Worm (Caenorhabditis elegans) whole organism, dauer: ENCODE measurements around the gene cdk-5.
"Not testable (repeated sequence)": the region's sequence is repeated elsewhere in the genome, so short reads cannot be mapped to it uniquely, and the experiment has no call there.

Source experiments
- unc-62 ChIP-seq: sonication (generic microtip); optimal IDR thresholded peaks from 2 replicates; lab custom pipeline; 2017; ENCODE audit warnings: missing biosample characterization, missing genetic modification reagents, missing genetic modification characterization

cdk-5 gene

DNA sequence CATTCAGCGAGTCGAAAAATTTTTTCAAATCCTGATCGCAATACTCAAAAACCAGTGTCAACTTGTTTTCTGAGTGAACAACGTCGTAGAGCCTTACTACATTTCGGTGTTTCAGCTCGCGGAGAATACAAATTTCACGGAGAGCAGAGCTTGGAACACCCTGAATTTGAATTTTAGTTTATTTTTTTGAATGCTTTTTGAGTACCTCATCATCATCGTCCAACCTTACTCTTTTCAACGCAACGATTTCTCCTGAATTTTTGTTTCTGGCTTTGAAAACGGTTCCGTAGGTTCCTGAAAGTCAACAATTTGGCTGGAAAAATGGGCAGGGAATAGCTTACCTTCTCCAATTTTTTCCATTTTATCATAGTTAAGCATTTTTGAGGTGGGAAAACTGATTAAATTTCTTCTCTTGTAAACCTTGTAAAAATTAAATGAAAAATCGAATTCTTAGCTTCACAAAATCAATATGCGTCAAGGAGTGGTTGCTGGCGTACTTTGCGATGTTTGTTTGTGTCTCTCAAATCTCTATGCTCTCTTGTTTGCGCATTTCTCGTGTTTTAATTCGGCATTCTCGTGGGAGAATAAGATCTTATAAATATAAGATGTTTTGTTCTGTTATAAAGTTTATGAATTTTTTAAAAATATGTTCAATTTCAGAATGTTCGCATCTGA, at the start of gene cdk-5:
Gene cdk-5 (minus strand): TSS at position 425 of the 675 bp plus-strand sequence.
- no peak for TF ChIP-seq unc-62

DNA sequence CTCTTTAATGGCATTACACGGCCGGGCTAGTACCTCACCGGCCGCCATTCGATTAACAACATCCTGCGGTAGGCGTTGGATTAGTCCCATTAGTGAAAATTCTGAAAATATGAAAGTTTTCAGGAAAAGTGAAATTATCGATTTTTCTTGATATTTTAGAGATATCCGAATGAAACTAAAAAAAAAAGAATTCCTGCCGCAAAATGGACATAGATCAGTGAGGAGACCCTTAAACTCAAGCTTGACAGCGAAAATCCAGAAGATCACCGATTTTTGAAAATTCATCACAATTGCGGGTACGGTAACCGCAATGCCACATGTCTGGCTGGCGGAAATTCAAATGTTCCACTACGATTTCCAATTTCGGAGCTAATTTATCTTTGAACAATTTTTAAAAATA, 48.3 kb upstream of the cdk-5 start, which contains the start of gene mlh-1:
Gene mlh-1 (minus strand): TSS at position 101 of the 400 bp plus-strand sequence.
- no peak for TF ChIP-seq unc-62

DNA sequence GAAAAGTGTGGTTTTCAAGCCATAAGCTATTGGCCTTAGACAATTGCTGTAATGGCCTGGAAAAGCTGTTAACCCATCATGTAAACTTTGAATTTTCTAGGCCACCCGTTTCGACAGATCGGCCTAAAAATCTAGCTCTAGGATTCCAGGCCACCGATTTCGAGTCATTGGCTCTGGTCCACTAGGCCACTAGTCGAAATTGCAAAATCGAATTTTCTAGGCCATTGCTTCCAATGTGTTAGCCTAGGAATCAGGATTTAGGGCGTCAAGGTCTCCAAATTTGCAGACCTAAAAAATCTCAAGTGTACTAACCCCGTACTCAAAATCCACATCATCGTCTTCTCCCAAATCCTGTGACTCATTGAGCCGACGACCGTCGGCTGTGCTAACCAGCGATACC, 44.6 kb upstream of the cdk-5 start:
- TF ChIP-seq unc-62: no peak

DNA sequence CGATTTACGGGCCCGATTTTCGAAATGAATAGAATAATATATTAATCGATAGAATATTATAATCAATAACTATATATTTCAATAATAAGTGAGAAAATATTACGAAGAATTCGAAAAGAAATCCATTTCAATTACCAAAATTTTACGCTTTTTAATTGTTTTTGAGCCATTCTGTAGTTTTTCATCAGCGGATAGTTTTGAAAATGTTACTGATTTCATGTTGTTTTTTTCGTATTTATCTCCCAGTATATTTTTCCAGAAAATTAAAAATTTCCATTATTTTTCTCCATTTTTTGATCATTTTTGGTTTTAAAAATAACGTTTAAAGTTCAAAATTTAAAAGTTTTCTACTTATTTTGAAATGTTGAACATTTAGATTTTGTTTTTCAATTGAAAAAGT, 39.6 kb upstream of the cdk-5 start, which contains the start of gene T28A8.3:
Gene T28A8.3 (plus strand): TSS at position 301 of the 400 bp plus-strand sequence.
- TF ChIP-seq unc-62: no peak

DNA sequence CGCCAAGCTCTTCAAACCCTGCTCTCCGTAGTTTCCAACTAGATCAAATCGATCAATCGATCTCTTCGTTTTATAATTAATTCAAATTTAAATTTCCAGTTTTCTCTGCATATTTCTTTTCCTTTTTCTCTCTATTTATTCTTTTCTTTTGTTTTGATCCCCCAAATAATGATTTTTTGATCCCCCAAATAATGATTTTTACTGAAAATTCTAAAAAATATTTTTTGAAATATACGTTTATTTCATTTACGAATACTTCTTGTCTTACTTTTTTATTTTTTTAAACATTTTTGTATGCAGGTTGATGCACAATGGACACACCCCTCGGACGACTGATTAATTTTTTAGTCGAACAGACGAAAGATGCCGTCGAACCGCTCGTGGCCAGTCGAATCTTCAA, 37.2 kb upstream of the cdk-5 start, which contains the start of gene T28A8.4:
Gene T28A8.4 (plus strand): TSS at position 301 of the 400 bp plus-strand sequence.
- TF ChIP-seq unc-62: no peak

DNA sequence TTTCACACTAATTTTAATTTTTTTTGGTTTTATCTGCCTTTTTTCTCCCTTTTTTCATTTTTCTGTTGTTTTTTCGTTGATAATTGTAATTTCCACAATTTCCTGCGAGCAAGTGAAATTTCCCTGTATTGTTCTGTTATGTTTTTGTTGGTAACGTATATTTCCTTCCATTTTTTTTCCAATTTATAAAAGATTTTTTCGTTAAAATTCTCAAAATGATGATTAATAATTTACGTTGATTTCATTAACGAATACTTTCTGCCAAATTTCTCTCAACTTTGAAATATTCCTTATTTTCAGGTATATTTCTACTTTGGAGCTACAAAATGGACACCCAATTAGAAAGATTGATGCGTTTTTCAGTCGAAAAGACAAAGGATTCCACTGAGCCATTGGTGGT, 36.4 kb upstream of the cdk-5 start, which contains the start of gene T28A8.8:
Gene T28A8.8 (plus strand): TSS at position 301 of the 400 bp plus-strand sequence.
- no peak for TF ChIP-seq unc-62

DNA sequence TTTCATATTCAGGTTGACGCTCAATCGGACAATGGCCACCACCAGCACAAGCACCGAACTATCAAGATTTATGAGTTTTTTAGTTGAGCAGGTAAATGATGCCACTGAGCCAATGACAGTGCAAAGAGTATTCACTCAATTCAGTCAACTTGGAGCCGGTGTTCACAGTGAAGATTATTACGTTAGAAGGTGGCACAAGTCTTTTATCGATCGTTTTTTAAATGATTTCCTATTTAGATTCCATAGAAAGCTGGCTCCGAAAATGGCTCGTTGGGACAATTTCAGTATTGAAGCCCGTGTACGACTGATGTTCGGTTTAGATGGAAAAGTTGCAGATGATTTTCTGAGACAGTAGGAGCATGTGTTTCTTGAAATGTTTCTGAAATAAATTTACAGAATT, 35.5 kb upstream of the cdk-5 start, which contains the start of gene T28A8.5:
Gene T28A8.5 (plus strand): TSS at position 32 of the 400 bp plus-strand sequence.
- no peak for TF ChIP-seq unc-62

DNA sequence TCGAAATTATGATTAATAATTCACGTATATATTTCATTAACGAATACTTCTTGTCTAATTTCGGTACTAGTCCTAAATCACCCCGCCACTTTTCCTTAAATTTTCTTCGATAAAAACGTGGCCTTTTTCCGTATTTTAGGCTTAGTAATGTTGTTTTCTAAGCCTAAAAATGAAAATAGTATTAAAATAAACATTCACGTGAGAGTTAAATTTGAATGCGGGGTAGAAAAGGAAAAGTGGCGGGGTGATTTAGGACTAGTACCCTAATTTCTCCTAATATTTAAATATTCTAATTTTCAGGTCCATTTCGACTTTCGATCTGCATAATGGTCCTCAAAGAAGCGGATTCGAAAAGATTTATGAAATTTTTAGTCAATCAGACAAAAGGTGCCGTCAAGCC, 32.8 kb upstream of the cdk-5 start, which contains the start of gene T28A8.6:
Gene T28A8.6 (plus strand): TSS at position 301 of the 400 bp plus-strand sequence.
- not testable (repeated sequence) for TF ChIP-seq unc-62

DNA sequence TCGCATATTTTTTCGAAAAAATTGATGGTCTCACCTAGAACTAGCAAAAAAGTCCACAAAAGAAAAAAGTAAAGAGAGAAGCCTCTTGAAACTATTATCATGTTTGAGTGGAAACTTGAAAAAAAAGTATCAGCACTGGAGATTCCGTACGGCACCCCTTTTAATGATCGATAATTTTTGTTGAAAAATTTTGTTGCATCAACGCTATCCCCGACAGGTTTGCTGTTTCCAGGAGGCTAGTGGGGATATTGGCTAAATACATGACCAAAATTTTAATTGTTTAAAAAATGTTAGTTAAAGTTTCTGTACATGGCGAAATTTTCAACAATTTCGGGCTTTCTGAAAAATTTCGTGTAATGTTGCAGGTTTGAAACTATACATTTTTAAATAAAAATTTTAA, 29.4 kb upstream of the cdk-5 start, which contains the start of gene T28A8.2:
Gene T28A8.2 (minus strand): TSS at position 101 of the 400 bp plus-strand sequence.
- no peak for TF ChIP-seq unc-62

DNA sequence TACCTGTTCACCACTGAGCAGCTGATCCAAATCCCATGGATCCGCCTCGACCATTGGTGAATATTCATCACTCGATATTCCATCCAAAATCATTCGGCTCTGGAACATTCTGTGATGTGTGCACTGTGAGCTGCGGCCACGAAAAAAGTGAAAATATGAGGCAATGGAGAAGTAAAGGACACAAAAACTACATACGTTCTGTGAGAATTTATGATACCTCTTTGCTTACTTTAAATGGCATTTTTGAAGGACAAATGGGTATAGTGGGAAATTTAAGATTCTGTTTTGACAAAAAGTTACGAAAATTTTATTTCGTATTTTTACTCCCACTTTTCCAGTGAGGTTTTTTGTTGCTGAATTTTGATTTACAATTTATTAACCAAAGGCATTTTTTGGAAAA, 26.2 kb upstream of the cdk-5 start, which contains the start of gene twk-40:
Gene twk-40 (minus strand): TSS at position 101 of the 400 bp plus-strand sequence.
- no peak for TF ChIP-seq unc-62

DNA sequence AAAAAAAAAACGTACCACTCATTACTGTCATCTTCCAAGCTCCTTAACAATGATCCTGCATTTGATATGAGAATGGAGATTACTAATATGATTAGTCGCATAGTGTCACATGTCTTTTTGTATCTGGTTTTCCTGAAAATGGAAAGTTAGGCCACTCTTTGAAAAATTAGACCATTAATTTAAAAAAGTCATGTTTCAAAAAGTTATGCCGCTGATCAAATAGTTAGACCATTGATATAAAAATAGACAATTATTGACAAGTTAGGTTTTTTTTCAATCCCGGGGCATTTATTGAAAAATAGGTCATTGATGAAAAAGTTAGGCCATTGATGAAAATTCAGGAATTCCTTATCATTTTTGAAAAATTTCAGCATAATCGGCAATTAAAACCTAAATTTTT, 17.9 kb upstream of the cdk-5 start, which contains the start of gene acc-4:
Gene acc-4 (minus strand): TSS at position 101 of the 400 bp plus-strand sequence.
- TF ChIP-seq unc-62: no peak

DNA sequence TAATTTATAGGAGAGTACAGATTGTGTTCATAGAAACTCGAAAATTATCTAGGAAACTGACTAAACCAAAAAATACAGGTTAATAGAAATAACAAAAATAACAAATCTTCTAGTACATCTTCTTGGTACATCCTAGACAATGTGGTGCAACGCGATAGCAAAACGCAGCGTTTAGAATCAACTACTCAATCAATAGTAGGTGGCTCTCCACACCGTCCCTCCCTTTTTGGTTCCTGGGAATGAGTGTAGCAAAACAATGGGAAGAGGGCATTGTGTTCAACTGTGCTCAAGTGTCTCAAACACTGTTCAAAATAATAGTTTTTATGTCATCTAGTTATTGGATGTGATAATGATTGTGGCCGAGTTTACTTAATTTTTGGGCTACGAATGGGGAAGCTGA, 10.5 kb upstream of the cdk-5 start, which contains the start of gene T27E9.6:
Gene T27E9.6 (minus strand): TSS at position 101 of the 400 bp plus-strand sequence.
- no peak for TF ChIP-seq unc-62

DNA sequence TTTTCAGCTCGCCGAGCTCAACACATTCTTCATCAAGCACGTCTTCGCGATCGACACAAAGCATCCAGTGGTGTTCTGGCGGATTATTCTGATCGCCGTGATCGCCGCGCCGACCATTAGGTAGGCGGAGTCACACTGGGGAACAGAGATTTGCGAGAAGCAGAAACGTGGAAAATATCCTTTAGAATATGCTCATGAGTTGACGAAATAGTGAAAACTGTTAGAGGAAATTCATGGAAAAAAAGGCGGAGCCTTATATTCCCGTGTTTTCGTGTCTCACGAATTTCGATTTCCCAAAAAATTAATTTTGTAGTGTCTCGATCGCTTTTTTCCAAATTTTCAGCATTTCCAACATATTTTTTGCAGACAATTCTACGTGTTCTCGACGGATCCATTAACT, 8.3 kb upstream of the cdk-5 start:
- TF ChIP-seq unc-62: no peak

DNA sequence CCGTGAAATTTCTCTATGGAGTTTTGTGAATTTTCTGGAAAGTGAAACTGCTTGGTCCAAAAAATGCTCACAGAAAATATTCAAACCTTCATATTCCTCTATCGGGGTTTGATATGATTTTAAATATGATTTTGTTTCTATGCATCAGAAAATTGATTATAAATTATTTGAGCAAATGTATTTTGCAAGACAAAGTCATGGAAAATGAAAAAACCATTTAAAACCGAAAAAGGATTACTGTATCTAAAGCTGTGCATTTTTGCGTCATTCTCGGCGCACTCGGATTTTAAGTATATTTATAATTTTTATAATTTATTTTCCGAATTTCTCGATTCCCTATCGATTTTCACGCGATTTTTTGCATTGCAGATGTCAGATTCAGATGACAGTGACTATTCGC, 5.4 kb upstream of the cdk-5 start, which contains the start of gene pssy-2:
Gene pssy-2 (plus strand): TSS at position 301 of the 400 bp plus-strand sequence.
- no peak for TF ChIP-seq unc-62

DNA sequence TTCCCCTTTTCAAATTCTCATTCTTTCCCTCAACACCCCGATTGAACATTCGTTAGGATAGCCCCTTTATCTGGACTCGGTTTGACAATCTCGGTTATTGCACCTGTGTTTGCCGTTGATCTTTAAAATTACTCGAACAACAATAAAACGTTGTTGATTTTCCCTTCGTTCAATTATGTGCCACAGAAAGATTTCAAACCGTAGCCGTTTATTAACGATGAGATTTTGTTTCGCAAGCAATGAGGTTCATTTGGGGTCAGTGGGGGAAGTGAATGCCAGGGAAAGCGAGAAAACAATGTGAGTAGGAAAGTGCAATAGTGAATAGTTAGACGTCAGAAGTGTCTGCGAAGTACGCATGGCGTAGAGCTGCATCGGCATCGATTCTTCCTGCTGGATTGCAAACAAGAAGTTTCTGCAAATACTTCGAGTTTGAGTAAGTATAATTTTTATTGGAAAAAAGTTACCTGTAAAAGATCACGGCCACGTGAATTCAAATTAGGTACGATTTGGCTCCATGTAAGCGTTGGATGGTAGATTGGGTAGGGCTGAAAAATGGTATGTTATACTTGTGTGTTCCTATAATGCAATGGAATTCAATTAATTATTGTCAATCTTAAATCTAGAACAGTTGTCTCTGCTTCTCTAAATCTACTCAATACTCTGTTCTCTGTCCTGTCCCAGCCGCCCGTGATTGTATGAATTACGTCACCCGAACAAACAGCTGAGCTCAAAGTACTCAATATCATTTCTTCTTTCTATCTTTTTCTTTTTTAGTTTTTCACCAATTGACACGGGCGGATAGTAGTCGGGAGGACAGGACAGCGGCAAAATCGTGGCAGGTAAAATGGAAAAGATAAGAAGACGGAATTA, 1.4 kb downstream of the cdk-5 start, which contains the start of gene kel-3:
Gene kel-3 (plus strand): TSS at position 328 of the 870 bp plus-strand sequence.
- TF ChIP-seq unc-62: no peak

DNA sequence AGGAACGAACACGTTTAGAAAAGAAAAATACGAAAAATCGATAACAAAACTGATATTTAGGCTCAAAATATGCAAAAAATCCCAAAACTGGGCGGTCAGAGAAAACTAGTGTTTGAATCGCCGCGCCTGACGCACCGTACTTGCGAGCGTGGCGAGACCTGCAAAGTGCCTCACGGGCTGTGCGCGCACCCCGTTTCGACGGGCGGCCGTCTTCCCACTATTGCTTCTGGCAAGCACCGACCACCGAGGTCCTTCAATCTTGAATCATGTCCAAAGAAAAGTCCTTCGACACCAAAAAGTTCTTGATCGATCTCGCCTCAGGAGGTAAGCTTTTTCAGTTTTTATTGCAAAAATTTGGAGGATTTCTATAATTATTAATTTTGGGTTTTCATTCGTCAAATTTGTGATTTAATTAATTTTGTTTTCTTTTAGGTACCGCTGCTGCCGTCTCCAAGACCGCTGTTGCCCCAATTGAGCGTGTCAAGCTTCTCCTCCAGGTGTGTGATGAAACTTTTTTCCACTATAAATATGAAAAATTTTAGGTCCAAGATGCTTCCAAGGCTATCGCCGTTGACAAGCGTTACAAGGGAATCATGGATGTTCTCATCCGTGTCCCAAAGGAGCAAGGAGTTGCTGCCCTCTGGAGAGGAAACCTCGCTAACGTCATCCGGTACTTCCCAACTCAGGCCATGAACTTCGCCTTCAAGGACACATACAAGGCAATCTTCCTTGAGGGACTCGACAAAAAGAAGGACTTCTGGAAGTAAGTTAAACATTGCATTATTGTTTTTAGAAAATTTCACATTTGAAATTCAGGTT, 3.0 kb downstream of the cdk-5 start, which contains the start of gene ant-1.1:
Gene ant-1.1 (plus strand): TSS at position 199 of the 819 bp plus-strand sequence.
- TF ChIP-seq unc-62: no peak
